Worm (Caenorhabditis elegans) whole organism, L1 larva: ENCODE data around the gene T19D12.6.

Experiments used
- C04F5.9 ChIP-seq: sonication (generic microtip); optimal IDR thresholded peaks from 2 replicates; lab custom pipeline; 2016; ENCODE audit warnings: missing genetic modification characterization, missing compliant biosample characterization
- C16A3.4 ChIP-seq: fragments of 150-350 bp; optimal IDR thresholded peaks from 2 replicates; lab custom pipeline; 2014; ENCODE audit warnings: missing biosample characterization, missing genetic modification characterization
- C34B4.2 ChIP-seq: sonication (generic microtip); optimal IDR thresholded peaks from 2 replicates; lab custom pipeline; 2017; ENCODE audit warnings: mild to moderate bottlenecking, missing genetic modification characterization, missing compliant biosample characterization
- F16B12.6 ChIP-seq: fragments of 150-350 bp; optimal IDR thresholded peaks from 2 replicates; lab custom pipeline; 2014; ENCODE audit warnings: missing biosample characterization, missing genetic modification characterization
- blmp-1 ChIP-seq: fragments of 150-350 bp; optimal IDR thresholded peaks from 2 replicates; lab custom pipeline; 2014; ENCODE audit warnings: missing biosample characterization, missing genetic modification characterization
- ceh-63 ChIP-seq: fragments of 200-800 bp; sonication (Bioruptor generic); optimal IDR thresholded peaks from 2 replicates; lab custom pipeline; 2018; ENCODE audit warnings: mild to moderate bottlenecking, missing genetic modification characterization, missing compliant biosample characterization
- ceh-82 ChIP-seq, 3 experiments: fragments of 150-350 bp in 1 of 3; sonication (generic microtip) in 2 of 3; optimal IDR thresholded peaks; 2 replicates each; lab custom pipeline; 2014 to 2017; ENCODE audit warnings: missing biosample characterization in 3 of 3, missing genetic modification characterization in 3 of 3
- dsc-1 ChIP-seq: sonication (generic microtip); optimal IDR thresholded peaks from 2 replicates; lab custom pipeline; 2016; ENCODE audit warnings: mild to moderate bottlenecking, missing genetic modification characterization, missing compliant biosample characterization
- efl-3 ChIP-seq: fragments of 200-800 bp; sonication (Bioruptor generic); optimal IDR thresholded peaks from 2 replicates; lab custom pipeline; 2018; ENCODE audit warnings: mild to moderate bottlenecking, missing genetic modification characterization, missing compliant biosample characterization
- egl-27 ChIP-seq, 2 experiments: fragments of 150-350 bp in 1 of 2; sonication (generic microtip); optimal IDR thresholded peaks; 3 replicates each; lab custom pipeline; 2017 to 2018; ENCODE audit warnings: missing biosample characterization in 2 of 2, missing genetic modification characterization in 2 of 2, missing genetic modification reagents in 2 of 2
- elt-2 ChIP-seq: sonication (generic microtip); optimal IDR thresholded peaks from 2 replicates; lab custom pipeline; 2016; ENCODE audit warnings: missing genetic modification characterization, mild to moderate bottlenecking, inconsistent platforms, missing compliant biosample characterization, missing genetic modification reagents
- elt-3 ChIP-seq, 6 experiments: fragments of 150-350 bp in 1 of 6; sonication (generic microtip); optimal IDR thresholded peaks; 2 replicates each; lab custom pipeline; 2017 to 2018; ENCODE audit warnings: missing biosample characterization in 6 of 6, missing genetic modification characterization in 6 of 6, inconsistent platforms in 1 of 6
- fkh-10 ChIP-seq: sonication (generic microtip); optimal IDR thresholded peaks from 2 replicates; lab custom pipeline; 2017; ENCODE audit warnings: missing biosample characterization, missing genetic modification reagents, missing genetic modification characterization
- hlh-17 ChIP-seq: fragments of 200-800 bp; sonication (Bioruptor generic); optimal IDR thresholded peaks from 2 replicates; lab custom pipeline; 2018; ENCODE audit warnings: missing genetic modification characterization, mild to moderate bottlenecking, missing compliant biosample characterization, moderate library complexity, borderline replicate concordance
- hlh-4 ChIP-seq: sonication (generic microtip); optimal IDR thresholded peaks from 2 replicates; lab custom pipeline; 2016; ENCODE audit warnings: mild to moderate bottlenecking, missing genetic modification characterization, missing compliant biosample characterization
- hpl-2 ChIP-seq: fragments of 150-350 bp; optimal IDR thresholded peaks from 2 replicates; lab custom pipeline; 2014; ENCODE audit warnings: missing biosample characterization, missing genetic modification reagents, missing genetic modification characterization
- isw-1 ChIP-seq: fragments of 200-800 bp; sonication (Bioruptor generic); IDR thresholded peaks from 2 replicates; pipeline ENCODE4 v1.3.6; 2022; ENCODE audit warnings: missing genetic modification characterization, missing compliant biosample characterization
- lin-13 ChIP-seq: fragments of 150-350 bp; optimal IDR thresholded peaks from 2 replicates; lab custom pipeline; 2014; ENCODE audit warnings: missing biosample characterization, missing genetic modification reagents, missing genetic modification characterization
- lin-14 ChIP-seq: fragments of 200-800 bp; sonication (Bioruptor generic); optimal IDR thresholded peaks from 2 replicates; lab custom pipeline; 2018; ENCODE audit warnings: mild to moderate bottlenecking, missing genetic modification characterization, moderate library complexity, missing compliant biosample characterization
- lin-35 ChIP-seq, 2 experiments: fragments of 150-350 bp; optimal IDR thresholded peaks; 2 replicates each; lab custom pipeline; 2014; ENCODE audit warnings: missing biosample characterization in 2 of 2, missing genetic modification characterization in 2 of 2, missing genetic modification reagents in 2 of 2
- lsy-2 ChIP-seq, 2 experiments: fragments of 150-350 bp; optimal IDR thresholded peaks; 2 replicates each; lab custom pipeline; 2014; ENCODE audit warnings: missing biosample characterization in 2 of 2, missing genetic modification characterization in 2 of 2
- mef-2 ChIP-seq: fragments of 150-350 bp; optimal IDR thresholded peaks from 2 replicates; lab custom pipeline; 2014; ENCODE audit warnings: missing biosample characterization, missing genetic modification characterization
- mep-1 ChIP-seq: fragments of 150-350 bp; optimal IDR thresholded peaks from 2 replicates; lab custom pipeline; 2014; ENCODE audit warnings: missing biosample characterization, missing genetic modification characterization
- nhr-20 ChIP-seq: sonication (generic microtip); optimal IDR thresholded peaks from 2 replicates; lab custom pipeline; 2016; ENCODE audit warnings: mild to moderate bottlenecking, missing genetic modification characterization, missing compliant biosample characterization
- nhr-47 ChIP-seq: sonication (generic microtip); optimal IDR thresholded peaks from 2 replicates; lab custom pipeline; 2016; ENCODE audit warnings: mild to moderate bottlenecking, missing genetic modification characterization, moderate library complexity, missing compliant biosample characterization
- nhr-71 ChIP-seq: sonication (generic microtip); optimal IDR thresholded peaks from 2 replicates; lab custom pipeline; 2016; ENCODE audit warnings: mild to moderate bottlenecking, missing genetic modification characterization, moderate library complexity, missing compliant biosample characterization
- nhr-76 ChIP-seq: sonication (generic microtip); optimal IDR thresholded peaks from 2 replicates; lab custom pipeline; 2017; ENCODE audit warnings: missing biosample characterization, missing genetic modification characterization
- nhr-84 ChIP-seq: sonication (generic microtip); optimal IDR thresholded peaks from 2 replicates; lab custom pipeline; 2017; ENCODE audit warnings: missing biosample characterization, missing genetic modification characterization
- nhr-85 ChIP-seq: sonication (generic microtip); peaks from one replicate; lab custom pipeline; 2016; ENCODE audit warnings: missing genetic modification characterization, inconsistent platforms, missing compliant biosample characterization
- nhr-90 ChIP-seq: sonication (generic microtip); optimal IDR thresholded peaks from 2 replicates; lab custom pipeline; 2016; ENCODE audit warnings: mild to moderate bottlenecking, missing genetic modification characterization, missing compliant biosample characterization; ENCODE audit not compliant: poor library complexity
- snpc-4 ChIP-seq: fragments of 150-350 bp; optimal IDR thresholded peaks from 2 replicates; lab custom pipeline; 2014; ENCODE audit warnings: missing biosample characterization, missing genetic modification characterization
- snu-23 ChIP-seq: sonication (generic microtip); optimal IDR thresholded peaks from 2 replicates; lab custom pipeline; 2016; ENCODE audit warnings: missing genetic modification characterization, missing compliant biosample characterization
- sox-4 ChIP-seq: sonication (generic microtip); optimal IDR thresholded peaks from 2 replicates; lab custom pipeline; 2016; ENCODE audit warnings: missing genetic modification characterization, missing compliant biosample characterization
- tbx-2 ChIP-seq: sonication (generic microtip); optimal IDR thresholded peaks from 2 replicates; lab custom pipeline; 2016; ENCODE audit warnings: missing genetic modification characterization, missing compliant biosample characterization
- tlp-1 ChIP-seq: fragments of 150-350 bp; optimal IDR thresholded peaks from 2 replicates; lab custom pipeline; 2014; ENCODE audit warnings: missing biosample characterization, missing genetic modification characterization
- unc-130 ChIP-seq: fragments of 150-350 bp; optimal IDR thresholded peaks from 2 replicates; lab custom pipeline; 2017; ENCODE audit warnings: missing biosample characterization, missing genetic modification characterization, inconsistent platforms
- unc-30 ChIP-seq: sonication (generic microtip); optimal IDR thresholded peaks from 2 replicates; lab custom pipeline; 2017; ENCODE audit warnings: missing biosample characterization, missing genetic modification characterization
- unc-62 ChIP-seq: fragments of 150-350 bp; optimal IDR thresholded peaks from 2 replicates; lab custom pipeline; 2014; ENCODE audit warnings: missing biosample characterization, missing genetic modification reagents, missing genetic modification characterization
- vab-15 ChIP-seq: sonication (generic microtip); optimal IDR thresholded peaks from 2 replicates; lab custom pipeline; 2017; ENCODE audit warnings: missing genotype, mild to moderate bottlenecking, missing genetic modification characterization, missing compliant biosample characterization
- xbp-1 ChIP-seq: sonication (generic microtip); optimal IDR thresholded peaks from 2 replicates; lab custom pipeline; 2016; ENCODE audit warnings: missing genetic modification characterization, missing compliant biosample characterization
- zag-1 ChIP-seq: fragments of 150-350 bp; optimal IDR thresholded peaks from 2 replicates; lab custom pipeline; 2014; ENCODE audit warnings: missing biosample characterization, missing genetic modification characterization
- ztf-11 ChIP-seq, 2 experiments: sonication (generic microtip); optimal IDR thresholded peaks; 2 replicates each; lab custom pipeline; 2016 to 2017; ENCODE audit warnings: missing genetic modification characterization in 2 of 2, missing biosample characterization in 1 of 2, missing compliant biosample characterization in 1 of 2

Gene T19D12.6

DNA sequence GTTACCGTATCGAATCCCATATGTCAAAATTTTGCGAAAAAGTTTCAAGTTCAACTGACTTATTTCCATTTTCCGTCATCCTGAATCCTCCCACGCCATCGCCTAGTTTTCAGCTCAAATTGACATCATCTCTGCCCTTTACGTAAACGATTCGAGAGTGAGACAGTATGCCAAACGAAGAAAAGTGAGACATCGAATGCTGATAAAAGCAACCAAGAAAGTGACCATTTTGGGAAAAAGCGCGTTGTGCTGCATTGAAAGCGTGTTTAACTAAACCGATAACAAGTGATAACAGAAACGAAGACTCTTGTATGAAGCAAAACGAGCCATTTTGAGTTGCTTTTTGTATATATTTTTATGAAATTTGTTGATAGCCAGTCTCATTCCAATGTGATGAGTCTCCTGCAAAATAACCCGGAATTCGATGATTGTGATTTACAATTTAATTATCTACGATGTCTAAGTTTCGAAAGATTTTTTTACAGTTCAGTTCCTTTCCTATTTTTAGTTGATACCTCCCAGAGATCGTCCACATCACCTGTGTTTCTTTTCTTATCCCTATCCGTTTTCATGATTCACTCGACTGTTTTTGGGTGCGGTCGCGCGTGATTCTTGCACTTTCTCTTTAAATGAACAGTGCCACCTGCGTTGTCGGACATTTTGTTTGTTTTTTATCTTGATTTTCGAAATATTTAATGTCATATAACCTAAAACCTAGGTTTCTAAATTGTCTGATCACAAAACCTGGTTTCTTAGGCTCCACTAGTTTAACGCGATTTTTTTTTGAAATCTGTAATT lies 27.5 kb downstream of the T19D12.6 start:
- peak in 1 of 6 experiments; percentile 68 for TF ChIP-seq elt-3 (tag; optimal IDR thresholded peaks at IDR 0.05; lab: Kevin White, UChicago)
- TF ChIP-seq unc-62 (GFP tag; lab: Kevin White, UChicago) = no peak
- peak; percentile 84 for TF ChIP-seq nhr-85
- TF ChIP-seq egl-27 (tag; optimal IDR thresholded peaks at IDR 0.05; lab: Kevin White, UChicago) = no peak
- peak; percentile 83 for TF ChIP-seq elt-2 (tag; lab: Kevin White, UChicago)
- TF ChIP-seq ceh-63 (GFP tag; lab: Kevin White, UChicago) = no peak
- peak; percentile 95 for TF ChIP-seq blmp-1 (tag; lab: Kevin White, UChicago)
- TF ChIP-seq lin-14 = peak; percentile 39

DNA sequence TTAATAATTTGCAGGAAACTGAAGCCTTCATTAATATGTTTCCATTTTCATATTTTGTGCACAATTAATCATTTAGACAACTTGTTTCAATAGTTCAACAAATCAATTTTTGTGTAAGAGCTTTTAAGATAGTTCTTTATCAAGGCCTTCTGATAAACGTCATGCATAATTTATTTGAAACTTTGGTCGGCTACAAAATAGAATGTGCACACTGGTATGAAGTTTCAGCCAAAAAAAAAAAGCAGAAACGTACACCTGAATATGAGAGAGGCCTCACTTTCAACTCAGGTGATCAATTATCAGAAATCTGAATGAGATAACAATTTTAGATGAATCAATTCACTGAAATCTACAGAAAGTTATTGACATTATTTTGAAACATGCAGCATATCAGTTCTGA lies 28.4 kb downstream of the T19D12.6 start:
- no peak for TF ChIP-seq zag-1 (tag; lab: Kevin White, UChicago)
- TF ChIP-seq elt-2 (tag; lab: Kevin White, UChicago) = peak; percentile 63

DNA sequence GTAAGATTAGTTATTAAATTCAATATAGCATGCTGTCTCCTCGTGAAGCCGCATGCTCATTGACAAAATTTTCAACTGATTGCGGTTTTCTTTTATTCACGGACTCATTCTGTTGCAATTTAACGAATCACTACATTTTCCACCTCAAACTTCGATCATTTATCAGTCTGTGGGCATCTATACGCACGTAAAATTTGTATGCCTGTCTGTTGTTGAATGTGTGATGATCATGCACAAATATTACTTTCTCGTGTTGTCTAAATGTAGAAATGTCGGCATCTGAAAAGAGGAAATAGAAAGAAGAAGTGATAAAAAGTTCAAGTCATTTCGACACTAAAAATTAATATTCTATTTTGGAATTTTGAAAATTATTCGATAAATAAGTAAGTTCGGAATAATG lies 30.4 kb downstream of the T19D12.6 start:
- TF ChIP-seq unc-30 = no peak
- no peak for TF ChIP-seq xbp-1
- peak in 1 of 2 experiments; percentile 34 for TF ChIP-seq lin-35 (GFP tag; optimal IDR thresholded peaks at IDR 0.05; lab: Kevin White, UChicago)
- peak; percentile 72 for TF ChIP-seq elt-2 (tag; lab: Kevin White, UChicago)

DNA sequence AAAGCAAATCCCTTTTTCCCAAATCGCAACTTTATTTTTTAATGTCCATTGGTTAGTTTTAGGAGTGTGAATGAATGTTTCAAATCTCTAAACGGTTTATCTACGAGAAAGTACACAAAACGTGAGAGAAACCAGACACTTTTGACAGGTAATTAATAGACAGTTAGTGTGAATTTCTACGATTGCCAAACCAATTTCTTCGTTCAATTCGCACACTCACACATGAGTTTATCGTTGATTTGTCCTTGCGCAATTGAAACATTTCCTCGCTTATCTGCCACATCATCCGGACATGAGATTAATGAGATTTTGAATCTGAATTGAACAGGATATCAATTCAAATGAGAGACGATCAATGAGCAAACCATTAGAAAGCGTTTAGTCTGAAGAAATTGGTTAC lies 32.7 kb downstream of the T19D12.6 start:
- TF ChIP-seq elt-3 (tag; optimal IDR thresholded peaks at IDR 0.05; lab: Kevin White, UChicago) (peak in 3 of 6 experiments; percentile 13 to 48 (median 25)), lin-14 (peak; percentile 74), nhr-90 (peak; percentile 1), C16A3.4 (peak; percentile 4), nhr-76 (no peak), mep-1 (tag; lab: Kevin White, UChicago) (peak; percentile 66), blmp-1 (tag; lab: Kevin White, UChicago) (peak; percentile 54), snu-23 (GFP tag; lab: Kevin White, UChicago) (peak; percentile 31), nhr-85 (peak; percentile 87), lin-13 (GFP tag; lab: Kevin White, UChicago) (no peak), nhr-71 (tag; lab: Kevin White, UChicago) (peak; percentile 19), lsy-2 (tag; optimal IDR thresholded peaks at IDR 0.05; lab: Kevin White, UChicago) (peak; percentile 0 to 31), nhr-84 (no peak)

DNA sequence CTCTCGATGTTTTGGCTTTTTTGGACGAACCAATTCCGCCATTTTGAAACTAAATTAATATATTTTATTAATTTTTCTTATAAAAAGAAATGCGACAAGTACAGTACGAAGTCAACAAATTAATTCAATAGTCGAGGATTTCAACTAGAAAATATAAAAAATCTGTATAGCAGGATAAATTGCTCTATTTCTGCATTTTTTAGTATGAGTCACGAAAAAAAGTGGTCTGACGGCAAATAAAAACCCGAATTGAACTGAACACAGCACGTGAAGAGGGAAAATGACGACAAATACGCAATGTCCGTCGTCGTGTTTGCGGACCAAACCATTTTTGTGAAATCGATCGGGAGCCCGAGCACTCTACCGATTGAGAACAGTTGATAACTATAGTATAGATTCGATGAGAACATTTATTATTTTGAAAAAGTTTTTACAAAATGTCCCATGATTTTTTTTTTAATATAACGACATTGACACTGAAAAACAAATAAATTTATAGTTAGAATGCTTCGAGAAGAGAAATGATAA lies 33.5 kb downstream of the T19D12.6 start, which contains the start of gene epg-5:
epg-5 (minus strand) TSS at position 51 of the 528 bp plus-strand sequence.
- TF ChIP-seq efl-3 (GFP tag; lab: Kevin White, UChicago) (no peak), unc-62 (GFP tag; lab: Kevin White, UChicago) (no peak), sox-4 (tag; lab: Kevin White, UChicago) (no peak), vab-15 (no peak), tlp-1 (tag; lab: Kevin White, UChicago) (no peak), C34B4.2 (no peak), snu-23 (GFP tag; lab: Kevin White, UChicago) (peak; percentile 49), nhr-47 (peak; percentile 8), lsy-2 (tag; optimal IDR thresholded peaks at IDR 0.05; lab: Kevin White, UChicago) (peak; percentile 41 to 57), mef-2 (tag; lab: Kevin White, UChicago) (no peak), tbx-2 (tag; lab: Kevin White, UChicago) (peak; percentile 8), C04F5.9 (tag; lab: Kevin White, UChicago) (no peak), unc-130 (tag; lab: Kevin White, UChicago) (no peak), ztf-11 (tag; optimal IDR thresholded peaks at IDR 0.05; lab: Kevin White, UChicago) (no peak), nhr-20 (tag; lab: Kevin White, UChicago) (peak; percentile 40), dsc-1 (tag; lab: Kevin White, UChicago) (no peak), blmp-1 (tag; lab: Kevin White, UChicago) (peak; percentile 41), hpl-2 (GFP tag; lab: Kevin White, UChicago) (no peak), ceh-82 (tag; optimal IDR thresholded peaks at IDR 0.05; lab: Kevin White, UChicago) (peak in 1 of 3 experiments; percentile 14), fkh-10 (no peak), lin-35 (GFP tag; optimal IDR thresholded peaks at IDR 0.05; lab: Kevin White, UChicago) (peak; percentile 57 to 60), hlh-17 (no peak), ceh-63 (GFP tag; lab: Kevin White, UChicago) (no peak), snpc-4 (tag; lab: Kevin White, UChicago) (no peak), hlh-4 (no peak), F16B12.6 (tag; lab: Kevin White, UChicago) (peak; percentile 89), isw-1 (GFP tag; lab: Robert Waterston, UW) (no peak)
